Fruit fly (Drosophila melanogaster) whole organism, wandering third instar larva: ENCODE measurements around the gene Dad1.

Experiments used
- CG32264 ChIP-seq: fragments of 200-800 bp; sonication (Bioruptor generic); optimal IDR thresholded peaks from 2 replicates; lab custom pipeline; 2016; ENCODE audit warnings: missing biosample characterization, missing genetic modification characterization
- CG9705 ChIP-seq: fragments of 200-800 bp; sonication (Bioruptor generic); optimal IDR thresholded peaks from 2 replicates; lab custom pipeline; 2018; ENCODE audit warnings: missing biosample characterization, mild to moderate bottlenecking, missing genetic modification characterization
- Dfd ChIP-seq: fragments of >200 bp; optimal IDR thresholded peaks from 2 replicates; lab custom pipeline; 2017; ENCODE audit warnings: missing biosample characterization, missing genetic modification characterization
- Dif ChIP-seq: fragments of 200-275, 200-300 bp; sonication (Bioruptor generic); optimal IDR thresholded peaks from 2 replicates; lab custom pipeline; 2018; ENCODE audit warnings: missing biosample characterization, missing genetic modification characterization; ENCODE audit not compliant: partially characterized antibody
- GATAd ChIP-seq: sonication (Bioruptor generic); optimal IDR thresholded peaks from 2 replicates; lab custom pipeline; 2016; ENCODE audit warnings: missing biosample characterization, missing genetic modification characterization
- HLH106 ChIP-seq: fragments of 200-800 bp; optimal IDR thresholded peaks from 3 replicates; lab custom pipeline; 2019; ENCODE audit warnings: missing biosample characterization, mild to moderate bottlenecking, missing genetic modification characterization, moderate library complexity
- Hnf4 ChIP-seq: fragments of 200-800 bp; sonication (Bioruptor generic); optimal IDR thresholded peaks from 2 replicates; lab custom pipeline; 2016; ENCODE audit warnings: missing biosample characterization, mild to moderate bottlenecking, missing genetic modification characterization
- Jra ChIP-seq: sonication (Bioruptor generic); optimal IDR thresholded peaks from 2 replicates; lab custom pipeline; 2016; ENCODE audit warnings: missing biosample characterization, missing genetic modification characterization
- Mio ChIP-seq: sonication (Bioruptor generic); optimal IDR thresholded peaks from 2 replicates; lab custom pipeline; 2016; ENCODE audit warnings: missing biosample characterization, missing genetic modification characterization
- Myc ChIP-seq: fragments of >200 bp; optimal IDR thresholded peaks from 2 replicates; lab custom pipeline; 2017
- N ChIP-seq: fragments of >200 bp; optimal IDR thresholded peaks from 2 replicates; lab custom pipeline; 2018; ENCODE audit warnings: missing biosample characterization, missing external identifiers, missing genetic modification characterization
- Rel ChIP-seq, 2 experiments: fragments of 200-800 bp; sonication (Bioruptor generic) in 1 of 2; optimal IDR thresholded peaks; 2 replicates in 1 of 2; 3 replicates in 1 of 2; lab custom pipeline; 2016 to 2019; ENCODE audit warnings: mild to moderate bottlenecking in 2 of 2, missing biosample characterization in 2 of 2, missing genetic modification characterization in 2 of 2, moderate library complexity in 1 of 2
- Sp1 ChIP-seq: fragments of 200-800 bp; sonication (Bioruptor generic); optimal IDR thresholded peaks from 3 replicates; lab custom pipeline; 2019; ENCODE audit warnings: missing biosample characterization, mild to moderate bottlenecking, missing genetic modification characterization, moderate library complexity
- Vsx2 ChIP-seq: fragments of 200-300, 225-300 bp; sonication (Bioruptor generic); optimal IDR thresholded peaks from 2 replicates; lab custom pipeline; 2018; ENCODE audit warnings: missing biosample characterization, missing genetic modification characterization; ENCODE audit not compliant: partially characterized antibody
- brk ChIP-seq: fragments of 200-800 bp; sonication (Bioruptor generic); optimal IDR thresholded peaks from 2 replicates; lab custom pipeline; 2016; ENCODE audit warnings: missing biosample characterization, mild to moderate bottlenecking, missing genetic modification characterization
- dl ChIP-seq, 2 experiments: fragments of 175-275, 200-275 bp in 1 of 2; fragments of 200-275 bp in 1 of 2; sonication (Bioruptor generic); optimal IDR thresholded peaks; lab custom pipeline; 2018; ENCODE audit warnings: mild to moderate bottlenecking in 2 of 2, missing biosample characterization in 2 of 2, missing genetic modification characterization in 2 of 2, moderate library complexity in 2 of 2; ENCODE audit not compliant: partially characterized antibody in 2 of 2, insufficient read depth in 1 of 2
- dmrt93B ChIP-seq: fragments of 200-800 bp; sonication (Bioruptor generic); optimal IDR thresholded peaks from 2 replicates; lab custom pipeline; 2018; ENCODE audit warnings: missing biosample characterization, mild to moderate bottlenecking, missing genetic modification characterization
- dsf ChIP-seq: sonication (Bioruptor generic); optimal IDR thresholded peaks from 2 replicates; lab custom pipeline; 2016; ENCODE audit warnings: missing biosample characterization, missing genetic modification characterization, borderline replicate concordance
- ey ChIP-seq: fragments of 200-800 bp; sonication (Bioruptor generic); optimal IDR thresholded peaks from 2 replicates; lab custom pipeline; 2016; ENCODE audit warnings: missing biosample characterization, missing genetic modification characterization
- foxo ChIP-seq, 2 experiments: fragments of 200-800 bp; sonication (Bioruptor generic); optimal IDR thresholded peaks; 2 replicates in 1 of 2; 3 replicates in 1 of 2; lab custom pipeline; 2016 to 2017; ENCODE audit warnings: missing biosample characterization in 2 of 2, missing genetic modification characterization in 2 of 2
- h ChIP-seq: fragments of 200-800 bp; sonication (Bioruptor generic); optimal IDR thresholded peaks from 3 replicates; lab custom pipeline; 2016; ENCODE audit warnings: missing biosample characterization, mild to moderate bottlenecking, missing genetic modification characterization
- lola ChIP-seq: fragments of >200 bp; optimal IDR thresholded peaks from 2 replicates; lab custom pipeline; 2017; ENCODE audit warnings: missing biosample characterization, missing genetic modification characterization
- pan ChIP-seq: fragments of >200 bp; optimal IDR thresholded peaks from 2 replicates; lab custom pipeline; 2017
- psq ChIP-seq: fragments of 200-800 bp; sonication (Bioruptor generic); optimal IDR thresholded peaks from 3 replicates; lab custom pipeline; 2017; ENCODE audit warnings: missing biosample characterization, mild to moderate bottlenecking, missing genetic modification characterization, moderate library complexity
- sage ChIP-seq: fragments of 200-800 bp; sonication (Bioruptor generic); optimal IDR thresholded peaks from 2 replicates; lab custom pipeline; 2016; ENCODE audit warnings: missing biosample characterization, mild to moderate bottlenecking, missing genetic modification characterization
- sv ChIP-seq: fragments of 200-800 bp; sonication (Bioruptor generic); optimal IDR thresholded peaks from 3 replicates; lab custom pipeline; 2016; ENCODE audit warnings: missing biosample characterization, missing genetic modification characterization
- tai ChIP-seq: sonication (Bioruptor generic); optimal IDR thresholded peaks from 2 replicates; lab custom pipeline; 2016; ENCODE audit warnings: missing biosample characterization, missing genetic modification characterization
- woc ChIP-seq: sonication (Bioruptor generic); optimal IDR thresholded peaks from 2 replicates; lab custom pipeline; 2016; ENCODE audit warnings: missing biosample characterization, mild to moderate bottlenecking, missing genetic modification characterization

Gene Dad1

dm6 chr2L:8432130-8432529 is 48.2 kb upstream of the Dad1 start:
- TF ChIP-seq foxo (GFP tag; optimal IDR thresholded peaks at IDR 0.05; lab: Kevin White, UChicago) (no peak), ey (no peak), GATAd (GFP tag; lab: Kevin White, UChicago) (no peak), HLH106 (tag; lab: Kevin White, UChicago) (no peak), Vsx2 (GFP tag; lab: Kevin White, UChicago) (no peak), h (GFP tag; lab: Kevin White, UChicago) (no peak), sv (GFP tag; lab: Kevin White, UChicago) (no peak), pan (no peak), psq (GFP tag; lab: Kevin White, UChicago) (no peak), Dif (GFP tag; lab: Kevin White, UChicago) (no peak)

- TF ChIP-seq lola (GFP tag; lab: Kevin White, UChicago) (no peak), woc (GFP tag; lab: Kevin White, UChicago) (no peak), dsf (GFP tag; lab: Kevin White, UChicago) (no peak), foxo (GFP tag; optimal IDR thresholded peaks at IDR 0.05; lab: Kevin White, UChicago) (no peak), GATAd (GFP tag; lab: Kevin White, UChicago) (no peak), Sp1 (no peak), psq (GFP tag; lab: Kevin White, UChicago) (no peak), dl (GFP tag; optimal IDR thresholded peaks at IDR 0.05; lab: Kevin White, UChicago; ENCODE audit: insufficient read depth in 1 of 2, partially characterized antibody in 2 of 2) (no peak), Mio (no peak), Dfd (GFP tag; lab: Kevin White, UChicago) (no peak)
Measured at dm6 chr2L:8426801-8427200, 42.9 kb upstream of the Dad1 start.

dm6 chr2L:8425962-8426759 is 42.2 kb upstream of the Dad1 start:
- TF ChIP-seq Jra (GFP tag; lab: Kevin White, UChicago) (peak; percentile 45), dl (GFP tag; optimal IDR thresholded peaks at IDR 0.05; lab: Kevin White, UChicago; ENCODE audit: insufficient read depth in 1 of 2, partially characterized antibody in 2 of 2) (no peak), Hnf4 (GFP tag; lab: Kevin White, UChicago) (peak; percentile 10), sage (peak; percentile 17)
- TF ChIP-seq, all 38 proteins: peak for 3

dm6 chr2L:8425212-8425611 is 41.3 kb upstream of the Dad1 start:
- peak; percentile 36 for TF ChIP-seq tai
- no peak for TF ChIP-seq dmrt93B (GFP tag; lab: Kevin White, UChicago)

dm6 chr2L:8424662-8425208 is 40.8 kb upstream of the Dad1 start:
- TF ChIP-seq tai (no peak), Rel (GFP tag; optimal IDR thresholded peaks at IDR 0.05; lab: Kevin White, UChicago) (no peak), Rel (tag; optimal IDR thresholded peaks at IDR 0.05; lab: Kevin White, UChicago) (no peak), Vsx2 (GFP tag; lab: Kevin White, UChicago) (no peak), sv (GFP tag; lab: Kevin White, UChicago) (no peak), Hnf4 (GFP tag; lab: Kevin White, UChicago) (no peak), sage (no peak), lola (GFP tag; lab: Kevin White, UChicago) (no peak), CG32264 (GFP tag; lab: Kevin White, UChicago) (no peak), Dif (GFP tag; lab: Kevin White, UChicago) (peak; percentile 22), dl (GFP tag; optimal IDR thresholded peaks at IDR 0.05; lab: Kevin White, UChicago; ENCODE audit: insufficient read depth in 1 of 2, partially characterized antibody in 2 of 2) (peak in 1 of 2 experiments; percentile 13), N (GFP tag; lab: Kevin White, UChicago) (no peak), Myc (lab: Kevin White, UChicago) (no peak), CG9705 (GFP tag; lab: Kevin White, UChicago) (no peak), h (GFP tag; lab: Kevin White, UChicago) (no peak)

- TF ChIP-seq brk (GFP tag; lab: Kevin White, UChicago) (peak; percentile 38), Rel (GFP tag; optimal IDR thresholded peaks at IDR 0.05; lab: Kevin White, UChicago) (no peak), Rel (tag; optimal IDR thresholded peaks at IDR 0.05; lab: Kevin White, UChicago) (peak; percentile 8), h (GFP tag; lab: Kevin White, UChicago) (peak; percentile 6), GATAd (GFP tag; lab: Kevin White, UChicago) (no peak)
- TF ChIP-seq, all 38 proteins: peak for 3
Measured at dm6 chr2L:8424090-8424470, 40.1 kb upstream of the Dad1 start.
